Fruit fly (Drosophila melanogaster) whole organism, adult: ENCODE data around the gene CG18545.

Experiments
- CG12768 ChIP-seq: fragments of 200-800 bp; sonication (Bioruptor generic); optimal IDR thresholded peaks from 2 replicates; lab custom pipeline; 2017; ENCODE audit warnings: missing biosample characterization, missing genetic modification characterization, mild to moderate bottlenecking, moderate library complexity, missing genetic modification reagents
- CG1620 ChIP-seq: fragments of 200-800 bp; sonication (Bioruptor generic); optimal IDR thresholded peaks from 2 replicates; lab custom pipeline; 2016; ENCODE audit warnings: missing biosample characterization, missing genetic modification characterization
- CG33017 ChIP-seq: fragments of 200-800 bp; sonication (Bioruptor generic); optimal IDR thresholded peaks from 2 replicates; lab custom pipeline; 2018; ENCODE audit warnings: missing biosample characterization, mild to moderate bottlenecking, missing genetic modification characterization, moderate library complexity
- CG7045 ChIP-seq: fragments of 200-800 bp; sonication (Bioruptor generic); optimal IDR thresholded peaks from 2 replicates; lab custom pipeline; 2017; ENCODE audit warnings: missing biosample characterization, mild to moderate bottlenecking, missing genetic modification characterization
- Crg-1 ChIP-seq: fragments of 200-800 bp; sonication (Bioruptor generic); optimal IDR thresholded peaks from 2 replicates; lab custom pipeline; 2016; ENCODE audit warnings: missing biosample characterization, missing genetic modification characterization
- Hr96 ChIP-seq: fragments of 200-800 bp; sonication (Bioruptor generic); optimal IDR thresholded peaks from 2 replicates; lab custom pipeline; 2016; ENCODE audit warnings: missing biosample characterization, missing genetic modification characterization
- Mnt ChIP-seq: fragments of 200-800 bp; sonication (Bioruptor generic); optimal IDR thresholded peaks from 2 replicates; lab custom pipeline; 2016; ENCODE audit warnings: missing biosample characterization, mild to moderate bottlenecking, missing genetic modification characterization
- tj ChIP-seq: fragments of 200-800 bp; sonication (Bioruptor generic); optimal IDR thresholded peaks from 3 replicates; lab custom pipeline; 2017; ENCODE audit warnings: missing biosample characterization, mild to moderate bottlenecking, missing genetic modification characterization, moderate library complexity
- toe ChIP-seq: fragments of 200-800 bp; sonication (Bioruptor generic); optimal IDR thresholded peaks from 2 replicates; lab custom pipeline; 2016; ENCODE audit warnings: missing biosample characterization, missing genetic modification characterization

DNA sequence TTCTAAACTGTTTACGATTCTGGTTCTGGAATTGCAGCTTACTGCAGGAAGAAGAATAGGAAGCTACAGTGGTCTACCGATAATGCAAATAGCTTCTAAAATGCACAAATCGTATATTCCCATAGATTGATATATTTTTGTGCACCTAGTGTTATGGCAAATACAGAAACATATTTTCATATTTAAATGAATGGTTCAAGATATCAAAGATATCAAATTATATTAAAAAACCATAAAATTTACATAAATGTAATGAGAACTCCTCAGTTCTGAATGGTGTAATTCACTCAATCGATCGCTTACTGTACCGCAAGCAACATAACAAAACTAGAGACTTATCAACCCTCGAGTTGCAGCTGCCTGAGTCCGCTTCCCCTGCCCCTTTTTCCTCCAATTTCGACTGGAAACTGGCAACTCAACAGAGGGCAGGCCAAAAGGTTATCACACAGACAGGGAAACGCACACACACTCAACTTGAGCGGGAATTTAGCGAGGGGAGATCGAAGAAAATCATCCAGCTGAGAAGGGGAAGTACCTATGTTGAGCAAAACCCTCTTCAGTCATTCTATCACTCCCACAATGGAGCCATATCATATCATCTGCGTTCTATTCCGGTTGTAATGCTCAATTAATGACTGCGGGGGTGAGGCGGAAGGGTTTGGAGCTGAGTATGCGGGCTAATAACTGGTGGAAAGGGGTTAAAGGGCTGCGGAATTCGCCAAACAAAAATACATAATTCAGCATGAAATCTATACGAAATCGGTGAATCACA is 13.4 kb downstream of the CG18545 start:
- no peak for TF ChIP-seq Mnt (GFP tag; lab: Kevin White, UChicago)
- TF ChIP-seq CG12768, result no peak
- TF ChIP-seq CG7045, result no peak
- TF ChIP-seq Crg-1 (GFP tag; lab: Kevin White, UChicago), result no peak
- TF ChIP-seq tj (GFP tag; lab: Kevin White, UChicago), result no peak
- TF ChIP-seq toe, result no peak
- no peak for TF ChIP-seq CG33017 (tag; lab: Kevin White, UChicago)
- TF ChIP-seq CG1620, result no peak
- no peak for TF ChIP-seq Hr96
